Fruit fly (Drosophila melanogaster): ENCODE data around the gene Cp110.

Cp110 gene

DNA sequence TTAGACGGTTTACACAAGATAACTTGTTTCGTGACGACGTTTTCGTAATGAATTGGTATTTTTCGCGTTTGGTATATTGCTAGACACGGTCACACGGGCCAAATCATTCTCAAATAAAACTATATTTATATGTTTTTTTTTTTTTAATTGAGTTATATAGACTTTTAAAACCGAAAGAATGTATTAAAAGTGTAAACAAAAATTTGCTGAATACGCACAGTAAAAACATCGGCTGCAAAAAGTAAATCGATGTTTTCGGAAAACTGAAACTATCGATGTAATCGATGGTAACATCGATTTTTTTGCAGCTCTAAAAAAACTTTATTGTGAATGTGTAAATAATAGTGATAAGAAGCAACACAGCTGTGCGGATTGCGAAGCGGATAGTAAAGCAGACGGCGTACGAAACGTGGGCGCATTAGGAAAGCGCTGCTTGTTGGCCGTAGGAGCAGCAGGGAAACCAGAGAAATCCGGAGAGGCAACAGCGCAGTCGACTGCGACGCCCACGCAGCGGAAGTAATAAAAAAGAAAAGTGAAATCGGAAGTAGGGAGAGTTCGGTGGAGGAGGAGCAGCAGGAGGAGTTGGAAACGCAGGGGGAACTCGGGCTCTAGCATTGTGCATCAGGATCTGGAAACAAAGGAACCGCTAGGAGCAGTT lies 47.9 kb downstream of the Cp110 start, which contains the start of gene S6kII:
S6kII (plus strand) TSS at position 301 of the 658 bp plus-strand sequence.
- TF ChIP-seq CG17806 (tag; optimal IDR thresholded peaks at IDR 0.05) (no peak), rn (GFP tag; IDR thresholded peaks at IDR 0.05) (no peak), CG34367 (tag; optimal IDR thresholded peaks at IDR 0.05) (no peak), CG12605 (GFP tag; IDR thresholded peaks at IDR 0.05) (no peak), gl (tag; optimal IDR thresholded peaks at IDR 0.05) (no peak), CG14655 (GFP tag; optimal IDR thresholded peaks at IDR 0.05) (no peak), Ets98B (GFP tag; IDR thresholded peaks at IDR 0.05) (no peak), CG8159 (tag; optimal IDR thresholded peaks at IDR 0.05) (no peak), CG15710 (tag; optimal IDR thresholded peaks at IDR 0.05) (no peak), CG32121 (GFP tag; IDR thresholded peaks at IDR 0.05) (no peak), CG9948 (tag; optimal IDR thresholded peaks at IDR 0.05) (no peak), CG4496 (GFP tag; IDR thresholded peaks at IDR 0.05) (no peak)
